Fruit fly (Drosophila melanogaster) whole organism, wandering third instar larva: Measurements from ENCODE around the gene CG9109.

Experiments used
- Abd-B ChIP-seq: fragments of >200 bp; optimal IDR thresholded peaks from 2 replicates; lab custom pipeline; 2017; ENCODE audit warnings: missing biosample characterization, missing genetic modification characterization
- CrebA ChIP-seq: fragments of 200-800 bp; sonication (Bioruptor generic); optimal IDR thresholded peaks from 2 replicates; lab custom pipeline; 2016; ENCODE audit warnings: missing biosample characterization, mild to moderate bottlenecking, missing genetic modification characterization, borderline replicate concordance
- GATAd ChIP-seq: sonication (Bioruptor generic); optimal IDR thresholded peaks from 2 replicates; lab custom pipeline; 2016; ENCODE audit warnings: missing biosample characterization, missing genetic modification characterization
- HLH106 ChIP-seq: fragments of 200-800 bp; optimal IDR thresholded peaks from 3 replicates; lab custom pipeline; 2019; ENCODE audit warnings: missing biosample characterization, mild to moderate bottlenecking, missing genetic modification characterization, moderate library complexity
- OdsH ChIP-seq: fragments of 200-800 bp; sonication (Bioruptor generic); optimal IDR thresholded peaks from 2 replicates; lab custom pipeline; 2016; ENCODE audit warnings: missing biosample characterization, mild to moderate bottlenecking, missing genetic modification characterization
- Rel ChIP-seq, 2 experiments: fragments of 200-800 bp; sonication (Bioruptor generic) in 1 of 2; optimal IDR thresholded peaks; 2 replicates in 1 of 2; 3 replicates in 1 of 2; lab custom pipeline; 2016 to 2019; ENCODE audit warnings: mild to moderate bottlenecking in 2 of 2, missing biosample characterization in 2 of 2, missing genetic modification characterization in 2 of 2, moderate library complexity in 1 of 2
- dsf ChIP-seq: sonication (Bioruptor generic); optimal IDR thresholded peaks from 2 replicates; lab custom pipeline; 2016; ENCODE audit warnings: missing biosample characterization, missing genetic modification characterization, borderline replicate concordance
- fru ChIP-seq: fragments of 200-800 bp; sonication (Bioruptor generic); optimal IDR thresholded peaks from 3 replicates; lab custom pipeline; 2016; ENCODE audit warnings: missing biosample characterization, mild to moderate bottlenecking, missing genetic modification characterization
- h ChIP-seq: fragments of 200-800 bp; sonication (Bioruptor generic); optimal IDR thresholded peaks from 3 replicates; lab custom pipeline; 2016; ENCODE audit warnings: missing biosample characterization, mild to moderate bottlenecking, missing genetic modification characterization
- jim ChIP-seq: fragments of 175-275, 200-325 bp; sonication (Bioruptor generic); optimal IDR thresholded peaks from 2 replicates; lab custom pipeline; 2016; ENCODE audit warnings: missing biosample characterization, mild to moderate bottlenecking, missing genetic modification characterization
- lola ChIP-seq: fragments of >200 bp; optimal IDR thresholded peaks from 2 replicates; lab custom pipeline; 2017; ENCODE audit warnings: missing biosample characterization, missing genetic modification characterization
- psq ChIP-seq: fragments of 200-800 bp; sonication (Bioruptor generic); optimal IDR thresholded peaks from 3 replicates; lab custom pipeline; 2017; ENCODE audit warnings: missing biosample characterization, mild to moderate bottlenecking, missing genetic modification characterization, moderate library complexity
- sv ChIP-seq: fragments of 200-800 bp; sonication (Bioruptor generic); optimal IDR thresholded peaks from 3 replicates; lab custom pipeline; 2016; ENCODE audit warnings: missing biosample characterization, missing genetic modification characterization
- woc ChIP-seq: sonication (Bioruptor generic); optimal IDR thresholded peaks from 2 replicates; lab custom pipeline; 2016; ENCODE audit warnings: missing biosample characterization, mild to moderate bottlenecking, missing genetic modification characterization

dm6 chr2L:6072124-6072523 is 37.9 kb upstream of the CG9109 start:
- TF ChIP-seq psq (GFP tag; lab: Kevin White, UChicago), result no peak
- no peak for TF ChIP-seq h (GFP tag; lab: Kevin White, UChicago)
- no peak for TF ChIP-seq lola (GFP tag; lab: Kevin White, UChicago)
- no peak for TF ChIP-seq Rel (GFP tag; optimal IDR thresholded peaks at IDR 0.05; lab: Kevin White, UChicago)
- no peak for TF ChIP-seq Rel (tag; optimal IDR thresholded peaks at IDR 0.05; lab: Kevin White, UChicago)
- TF ChIP-seq sv (GFP tag; lab: Kevin White, UChicago), result no peak
- TF ChIP-seq dsf (GFP tag; lab: Kevin White, UChicago), result no peak
- no peak for TF ChIP-seq jim (GFP tag; lab: Kevin White, UChicago)
- TF ChIP-seq fru (GFP tag; lab: Kevin White, UChicago), result no peak
- no peak for TF ChIP-seq HLH106 (tag; lab: Kevin White, UChicago)
- no peak for TF ChIP-seq Abd-B (GFP tag; lab: Kevin White, UChicago)
- TF ChIP-seq GATAd (GFP tag; lab: Kevin White, UChicago), result no peak
- no peak for TF ChIP-seq OdsH (GFP tag; lab: Kevin White, UChicago)
- no peak for TF ChIP-seq CrebA (GFP tag; lab: Kevin White, UChicago)
- TF ChIP-seq woc (GFP tag; lab: Kevin White, UChicago), result no peak
